Worm (Caenorhabditis elegans) whole organism, late embryonic: ENCODE results near the gene T06E4.7.

Source experiments
- Y22D7AL.16 ChIP-seq: sonication (generic microtip); optimal IDR thresholded peaks from 2 replicates; lab custom pipeline; 2016; ENCODE audit warnings: missing genetic modification characterization, missing compliant biosample characterization
- ceh-19 ChIP-seq: fragments of 200-800 bp; sonication (Bioruptor generic); optimal IDR thresholded peaks from 2 replicates; lab custom pipeline; 2018; ENCODE audit warnings: mild to moderate bottlenecking, missing genetic modification characterization, missing compliant biosample characterization
- ceh-30 ChIP-seq: fragments of 150-350 bp; optimal IDR thresholded peaks from 2 replicates; lab custom pipeline; 2014; ENCODE audit warnings: missing biosample characterization, missing genetic modification characterization
- elt-2 ChIP-seq: sonication (generic microtip); optimal IDR thresholded peaks from 2 replicates; lab custom pipeline; 2016; ENCODE audit warnings: missing genetic modification reagents, missing genetic modification characterization, missing compliant biosample characterization
- fax-1 ChIP-seq: sonication (generic microtip); optimal IDR thresholded peaks from 2 replicates; lab custom pipeline; 2016; ENCODE audit warnings: missing genotype, missing genetic modification characterization, missing compliant biosample characterization
- lim-6 ChIP-seq: sonication (generic microtip); optimal IDR thresholded peaks from 2 replicates; lab custom pipeline; 2016; ENCODE audit warnings: missing genetic modification characterization, missing compliant biosample characterization
- sox-2 ChIP-seq: fragments of 200-800 bp; sonication (Bioruptor generic); IDR thresholded peaks from 2 replicates; pipeline ENCODE4 v1.3.6; 2022; ENCODE audit warnings: missing genetic modification reagents, missing genetic modification characterization, missing compliant biosample characterization
- unc-42 ChIP-seq: sonication (generic microtip); optimal IDR thresholded peaks from 2 replicates; lab custom pipeline; 2016; ENCODE audit warnings: missing genotype, missing genetic modification characterization, missing compliant biosample characterization
- unc-55 ChIP-seq: sonication (generic microtip); optimal IDR thresholded peaks from 2 replicates; lab custom pipeline; 2017; ENCODE audit warnings: missing biosample characterization, missing genetic modification reagents, missing genetic modification characterization

DNA sequence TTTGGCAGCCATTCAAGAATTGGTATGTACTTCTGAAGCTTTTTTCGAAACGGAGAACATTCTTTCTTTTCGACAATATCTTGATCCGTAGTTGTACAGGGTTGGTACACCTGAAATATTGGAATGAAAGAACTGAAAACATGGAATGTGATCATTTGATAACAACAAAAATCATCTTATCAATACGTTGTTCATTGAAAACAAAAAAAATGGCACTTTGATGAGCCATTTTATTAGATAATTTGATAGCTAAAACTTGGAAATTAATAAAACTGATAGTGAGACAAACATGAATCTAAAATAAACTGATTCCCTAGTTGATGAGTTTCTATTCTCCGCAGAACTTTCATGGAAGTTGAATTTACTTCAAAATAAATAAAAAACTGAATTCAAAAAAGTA lies 46.3 kb downstream of the T06E4.7 start:
- TF ChIP-seq ceh-30 (no peak), lim-6 (tag; lab: Kevin White, UChicago) (no peak), ceh-19 (GFP tag; lab: Kevin White, UChicago) (no peak), fax-1 (tag; lab: Kevin White, UChicago) (no peak), Y22D7AL.16 (tag; lab: Kevin White, UChicago) (no peak), unc-55 (no peak), unc-42 (tag; lab: Kevin White, UChicago) (no peak), elt-2 (tag; lab: Kevin White, UChicago) (no peak), sox-2 (no peak)
